Worm (Caenorhabditis elegans) whole organism, young adult: Measurements from ENCODE around the gene ugt-33.

Source experiments
- B0035.1 ChIP-seq: sonication (generic microtip); optimal IDR thresholded peaks from 2 replicates; lab custom pipeline; 2016; ENCODE audit warnings: missing genetic modification characterization, mild to moderate bottlenecking, missing compliant biosample characterization, missing genotype, missing genetic modification reagents
- B0261.1 ChIP-seq: sonication (generic microtip); optimal IDR thresholded peaks from 2 replicates; lab custom pipeline; 2016; ENCODE audit warnings: mild to moderate bottlenecking, missing genetic modification characterization, moderate library complexity, missing compliant biosample characterization
- B0336.3 ChIP-seq: fragments of 200-800 bp; sonication (Bioruptor generic); IDR thresholded peaks from 2 replicates; pipeline ENCODE4 v1.3.6; 2022; ENCODE audit warnings: missing genetic modification characterization, missing compliant biosample characterization
- C06A6.2 ChIP-seq: fragments of 200-800 bp; sonication (Bioruptor generic); conservative IDR thresholded peaks from 2 replicates; pipeline ENCODE4 v1.3.6; 2022; ENCODE audit warnings: missing genetic modification characterization, missing compliant biosample characterization
- D2030.7 ChIP-seq: fragments of 200-800 bp; sonication (Bioruptor generic); IDR thresholded peaks from 2 replicates; pipeline ENCODE4 v1.3.6; 2022; ENCODE audit warnings: missing genetic modification reagents, missing genetic modification characterization, missing compliant biosample characterization
- F10E7.11 ChIP-seq: sonication (generic microtip); optimal IDR thresholded peaks from 2 replicates; lab custom pipeline; 2017; ENCODE audit warnings: mild to moderate bottlenecking, missing genetic modification characterization, moderate library complexity, missing compliant biosample characterization
- F22D6.2 ChIP-seq: sonication (generic microtip); optimal IDR thresholded peaks from 2 replicates; lab custom pipeline; 2016; ENCODE audit warnings: mild to moderate bottlenecking, missing genetic modification characterization, missing compliant biosample characterization
- F37B4.10 ChIP-seq: fragments of 200-800 bp; sonication (Bioruptor generic); IDR thresholded peaks from 2 replicates; pipeline ENCODE4 v1.3.6; 2022; ENCODE audit warnings: missing genetic modification characterization, missing compliant biosample characterization
- F49E8.2 ChIP-seq: sonication (generic microtip); optimal IDR thresholded peaks from 3 replicates; lab custom pipeline; 2017; ENCODE audit warnings: missing genetic modification characterization, mild to moderate bottlenecking, missing compliant biosample characterization, antibody characterized with exemption, moderate library complexity; ENCODE audit not compliant: insufficient read depth
- F57C9.4 ChIP-seq: sonication (generic microtip); optimal IDR thresholded peaks from 2 replicates; lab custom pipeline; 2017; ENCODE audit warnings: mild to moderate bottlenecking, missing genetic modification characterization, missing compliant biosample characterization
- Y56A3A.18 ChIP-seq: fragments of 200-800 bp; sonication (Bioruptor generic); IDR thresholded peaks from 2 replicates; pipeline ENCODE4 v1.3.6; 2022; ENCODE audit warnings: missing genetic modification reagents, missing genetic modification characterization, missing compliant biosample characterization
- akir-1 ChIP-seq: fragments of 200-800 bp; sonication (Bioruptor generic); optimal IDR thresholded peaks from 2 replicates; lab custom pipeline; 2018; ENCODE audit warnings: mild to moderate bottlenecking, missing genetic modification characterization, moderate library complexity, missing compliant biosample characterization
- aptf-3 ChIP-seq: fragments of 200-800 bp; sonication (Bioruptor generic); IDR thresholded peaks from 2 replicates; pipeline ENCODE4 v1.3.6; 2022; ENCODE audit warnings: missing genetic modification characterization, missing compliant biosample characterization
- atf-7 ChIP-seq: sonication (generic microtip); optimal IDR thresholded peaks from 2 replicates; lab custom pipeline; 2017; ENCODE audit warnings: mild to moderate bottlenecking, missing genetic modification characterization, missing compliant biosample characterization
- athp-1 ChIP-seq: sonication (generic microtip); optimal IDR thresholded peaks from 2 replicates; lab custom pipeline; 2017; ENCODE audit warnings: mild to moderate bottlenecking, missing genetic modification characterization, missing compliant biosample characterization
- attf-3 ChIP-seq: fragments of 200-800 bp; sonication (Bioruptor generic); conservative IDR thresholded peaks from 2 replicates; pipeline ENCODE4 v1.3.6; 2022; ENCODE audit warnings: missing genetic modification reagents, missing genetic modification characterization, missing compliant biosample characterization
- bed-2 ChIP-seq: fragments of 200-800 bp; sonication (Bioruptor generic); IDR thresholded peaks from 2 replicates; pipeline ENCODE4 v1.3.6; 2022; ENCODE audit warnings: missing genetic modification reagents, missing genetic modification characterization, missing compliant biosample characterization
- ceh-27 ChIP-seq: fragments of 200-800 bp; sonication (Bioruptor generic); optimal IDR thresholded peaks from 2 replicates; lab custom pipeline; 2018; ENCODE audit warnings: mild to moderate bottlenecking, missing genetic modification characterization, moderate library complexity, missing compliant biosample characterization
- ceh-79 ChIP-seq: sonication (generic microtip); optimal IDR thresholded peaks from 2 replicates; lab custom pipeline; 2017; ENCODE audit warnings: mild to moderate bottlenecking, missing genetic modification characterization, missing compliant biosample characterization
- ceh-91 ChIP-seq: fragments of 200-800 bp; sonication (Bioruptor generic); IDR thresholded peaks from 2 replicates; pipeline ENCODE4 v1.3.6; 2022; ENCODE audit warnings: missing genetic modification reagents, missing genetic modification characterization, missing compliant biosample characterization
- dox-1 ChIP-seq: fragments of 200-800 bp; sonication (Bioruptor generic); IDR thresholded peaks from 2 replicates; pipeline ENCODE4 v1.3.6; 2022; ENCODE audit warnings: missing genetic modification reagents, missing genetic modification characterization, missing compliant biosample characterization
- egl-18 ChIP-seq: fragments of 200-800 bp; sonication (Bioruptor generic); IDR thresholded peaks from 2 replicates; pipeline ENCODE4 v1.3.6; 2022; ENCODE audit warnings: missing genetic modification reagents, missing genetic modification characterization, missing compliant biosample characterization
- hlh-26 ChIP-seq: fragments of 200-800 bp; sonication (Bioruptor generic); conservative IDR thresholded peaks from 2 replicates; pipeline ENCODE4 v1.3.6; 2022; ENCODE audit warnings: missing genetic modification reagents, missing genetic modification characterization, missing compliant biosample characterization
- hsf-1 ChIP-seq: fragments of 200-800 bp; sonication (Bioruptor generic); IDR thresholded peaks from 2 replicates; pipeline ENCODE4 v1.3.6; 2022; ENCODE audit warnings: missing genetic modification reagents, missing genetic modification characterization, missing compliant biosample characterization
- lag-1 ChIP-seq: fragments of 200-800 bp; sonication (Bioruptor generic); IDR thresholded peaks from 2 replicates; pipeline ENCODE4 v1.3.6; 2022; ENCODE audit warnings: missing genetic modification reagents, missing genetic modification characterization, missing compliant biosample characterization
- lir-1 ChIP-seq: fragments of 200-800 bp; sonication (Bioruptor generic); conservative IDR thresholded peaks from 2 replicates; pipeline ENCODE4 v1.3.6; 2022; ENCODE audit warnings: missing genetic modification reagents, missing genetic modification characterization, missing compliant biosample characterization
- madf-10 ChIP-seq: sonication (generic microtip); optimal IDR thresholded peaks from 2 replicates; lab custom pipeline; 2016; ENCODE audit warnings: mild to moderate bottlenecking, missing genetic modification characterization, missing compliant biosample characterization
- madf-3 ChIP-seq: fragments of 200-800 bp; sonication (Bioruptor generic); IDR thresholded peaks from 2 replicates; pipeline ENCODE4 v1.3.6; 2022; ENCODE audit warnings: missing genetic modification reagents, missing genetic modification characterization, missing compliant biosample characterization
- mcd-1 ChIP-seq: fragments of 200-800 bp; sonication (Bioruptor generic); IDR thresholded peaks from 2 replicates; pipeline ENCODE4 v1.3.6; 2022; ENCODE audit warnings: missing genetic modification reagents, missing genetic modification characterization, missing compliant biosample characterization
- mel-28 ChIP-seq: sonication (generic microtip); optimal IDR thresholded peaks from 2 replicates; lab custom pipeline; 2016; ENCODE audit warnings: borderline replicate concordance, mild to moderate bottlenecking, missing genetic modification characterization, missing compliant biosample characterization
- mes-4 ChIP-seq: sonication (generic microtip); optimal IDR thresholded peaks from 2 replicates; lab custom pipeline; 2016; ENCODE audit warnings: missing genotype, missing genetic modification characterization, missing compliant biosample characterization
- mxl-1 ChIP-seq: sonication (generic microtip); optimal IDR thresholded peaks from 2 replicates; lab custom pipeline; 2016; ENCODE audit warnings: missing genetic modification characterization, missing compliant biosample characterization
- nfyb-1 ChIP-seq: fragments of 200-800 bp; sonication (Bioruptor generic); IDR thresholded peaks from 2 replicates; pipeline ENCODE4 v1.3.6; 2022; ENCODE audit warnings: missing genetic modification reagents, missing genetic modification characterization, missing compliant biosample characterization
- nhr-80 ChIP-seq: sonication (generic microtip); optimal IDR thresholded peaks from 2 replicates; lab custom pipeline; 2016; ENCODE audit warnings: missing genetic modification characterization, missing compliant biosample characterization
- pbrm-1 ChIP-seq: fragments of 200-800 bp; sonication (Bioruptor generic); IDR thresholded peaks from 2 replicates; pipeline ENCODE4 v1.3.6; 2022; ENCODE audit warnings: missing genetic modification reagents, missing genetic modification characterization, missing compliant biosample characterization
- repo-1 ChIP-seq: sonication (generic microtip); optimal IDR thresholded peaks from 2 replicates; lab custom pipeline; 2017; ENCODE audit warnings: mild to moderate bottlenecking, missing genetic modification characterization, missing compliant biosample characterization
- rpc-1 ChIP-seq, 2 experiments: fragments of 150-350 bp in 1 of 2; sonication (generic microtip) in 1 of 2; optimal IDR thresholded peaks; 2 replicates each; lab custom pipeline; 2014 to 2018; ENCODE audit warnings: missing biosample characterization in 1 of 2, missing genetic modification characterization in 1 of 2, missing genetic modification reagents in 1 of 2, missing genotype in 1 of 2
- snpc-1.1 ChIP-seq: sonication (generic microtip); optimal IDR thresholded peaks from 2 replicates; lab custom pipeline; 2017; ENCODE audit warnings: missing genetic modification characterization, mild to moderate bottlenecking, missing compliant biosample characterization, antibody characterized with exemption, moderate library complexity, missing genotype, missing genetic modification reagents; ENCODE audit not compliant: insufficient read depth
- snpc-3.4 ChIP-seq: sonication (generic microtip); optimal IDR thresholded peaks from 2 replicates; lab custom pipeline; 2017; ENCODE audit warnings: missing genetic modification characterization, mild to moderate bottlenecking, missing compliant biosample characterization, antibody characterized with exemption, moderate library complexity, missing genotype, missing genetic modification reagents
- snpc-4 ChIP-seq, 5 experiments: fragments of 150-350 bp in 1 of 5; sonication (generic microtip) in 4 of 5; optimal IDR thresholded peaks; 2 replicates each; lab custom pipeline; 2014 to 2018; ENCODE audit warnings: missing genetic modification characterization in 5 of 5, missing biosample characterization in 3 of 5, antibody characterized with exemption in 2 of 5, mild to moderate bottlenecking in 2 of 5, missing compliant biosample characterization in 2 of 5, missing genotype in 2 of 5, moderate library complexity in 2 of 5, missing genetic modification reagents in 1 of 5
- tbp1 ChIP-seq: fragments of 200-800 bp; sonication (Bioruptor generic); optimal IDR thresholded peaks from 2 replicates; lab custom pipeline; 2018; ENCODE audit warnings: mild to moderate bottlenecking, missing genetic modification characterization, missing compliant biosample characterization
- tlf-1 ChIP-seq: fragments of 200-800 bp; sonication (Bioruptor generic); optimal IDR thresholded peaks from 2 replicates; lab custom pipeline; 2018; ENCODE audit warnings: mild to moderate bottlenecking, missing genetic modification characterization, missing compliant biosample characterization
- unc-62 ChIP-seq: fragments of 150-350 bp; optimal IDR thresholded peaks from 2 replicates; lab custom pipeline; 2014; ENCODE audit warnings: missing biosample characterization, missing genetic modification reagents, missing genetic modification characterization
- xnd-1 ChIP-seq: sonication (generic microtip); optimal IDR thresholded peaks from 2 replicates; lab custom pipeline; 2016; ENCODE audit warnings: missing genotype, missing genetic modification reagents, missing genetic modification characterization, missing compliant biosample characterization
- zim-3 ChIP-seq: sonication (generic microtip); optimal IDR thresholded peaks from 2 replicates; lab custom pipeline; 2017; ENCODE audit warnings: mild to moderate bottlenecking, missing genetic modification characterization, moderate library complexity, missing compliant biosample characterization
- ztf-18 ChIP-seq: sonication (generic microtip); optimal IDR thresholded peaks from 2 replicates; lab custom pipeline; 2016; ENCODE audit warnings: missing genotype, mild to moderate bottlenecking, missing genetic modification characterization, missing compliant biosample characterization
- ztf-3 ChIP-seq: fragments of 200-800 bp; sonication (Bioruptor generic); optimal IDR thresholded peaks from 2 replicates; lab custom pipeline; 2018; ENCODE audit warnings: mild to moderate bottlenecking, missing genetic modification characterization, missing compliant biosample characterization
- ztf-6 ChIP-seq: fragments of 200-800 bp; sonication (Bioruptor generic); IDR thresholded peaks from 2 replicates; pipeline ENCODE4 v1.3.6; 2022; ENCODE audit warnings: missing genetic modification reagents, missing genetic modification characterization, missing compliant biosample characterization

Gene ugt-33

ce11 chrV:10525902-10526301, 32.7 kb downstream of the ugt-33 start, which contains the start of the genes C35A5.8 and hda-11 (continued):
- TF ChIP-seq Y56A3A.18 (GFP tag; lab: Robert Waterston, UW): no peak
- TF ChIP-seq unc-62 (GFP tag; lab: Kevin White, UChicago): no peak
- peak; percentile 85 for TF ChIP-seq ceh-27 (GFP tag; lab: Kevin White, UChicago)
- TF ChIP-seq mcd-1 (GFP tag; lab: Robert Waterston, UW): peak; percentile 63
- no peak for TF ChIP-seq C06A6.2 (GFP tag; lab: Robert Waterston, UW)
- TF ChIP-seq nhr-80 (tag; lab: Kevin White, UChicago): peak; percentile 36
- TF ChIP-seq hlh-26 (GFP tag; lab: Robert Waterston, UW): no peak
- no peak for TF ChIP-seq athp-1 (tag; lab: Kevin White, UChicago)
- TF ChIP-seq hsf-1 (GFP tag; lab: Robert Waterston, UW): no peak
- peak; percentile 59 for TF ChIP-seq ztf-18 (tag; lab: Kevin White, UChicago)
- peak; percentile 57 for TF ChIP-seq zim-3 (tag; lab: Kevin White, UChicago)
- peak; percentile 82 for TF ChIP-seq dox-1
- no peak for TF ChIP-seq B0336.3 (GFP tag; lab: Robert Waterston, UW)
- no peak for TF ChIP-seq aptf-3 (GFP tag; lab: Robert Waterston, UW)
- TF ChIP-seq snpc-4 (GFP tag; optimal IDR thresholded peaks at IDR 0.05; lab: Kevin White, UChicago): peak; percentile 43
- TF ChIP-seq snpc-4 (tag; optimal IDR thresholded peaks at IDR 0.05; lab: Kevin White, UChicago): peak in 2 of 4 experiments; percentile 37 to 57
- peak; percentile 54; the same call in 1 of the 2 replicates for TF ChIP-seq bed-2 (GFP tag; lab: Robert Waterston, UW)
- no peak for TF ChIP-seq mes-4
- peak; percentile 10 for TF ChIP-seq tlf-1
- TF ChIP-seq B0261.1: no peak
- TF ChIP-seq pbrm-1 (GFP tag; lab: Robert Waterston, UW): 0 out of 2 replicates have a peak, but pooled peaks have one; percentile 22
- no peak for TF ChIP-seq lag-1 (GFP tag; lab: Robert Waterston, UW)
- no peak for TF ChIP-seq snpc-1.1
- no peak for TF ChIP-seq mxl-1
- peak; percentile 36 for TF ChIP-seq atf-7
- peak; percentile 11; the same call in 1 of the 2 replicates for TF ChIP-seq ceh-91
- TF ChIP-seq madf-3: peak; percentile 76; the same call in 1 of the 2 replicates
- peak; percentile 75 for TF ChIP-seq lir-1 (GFP tag; lab: Robert Waterston, UW)
- no peak for TF ChIP-seq ztf-6 (GFP tag; lab: Robert Waterston, UW)
- TF ChIP-seq F10E7.11 (tag; lab: Kevin White, UChicago): no peak
- no peak for TF ChIP-seq nfyb-1 (GFP tag; lab: Robert Waterston, UW)
- no peak for TF ChIP-seq repo-1 (tag; lab: Kevin White, UChicago)
- TF ChIP-seq ztf-3 (GFP tag; lab: Kevin White, UChicago): no peak
- TF ChIP-seq F49E8.2: no peak
- TF ChIP-seq F37B4.10 (GFP tag; lab: Robert Waterston, UW): no peak
- TF ChIP-seq attf-3 (GFP tag; lab: Robert Waterston, UW): no peak
- no peak for TF ChIP-seq akir-1 (GFP tag; lab: Kevin White, UChicago)
- peak; percentile 67 for TF ChIP-seq D2030.7 (GFP tag; lab: Robert Waterston, UW)
- peak; percentile 60 for TF ChIP-seq ceh-79 (tag; lab: Kevin White, UChicago)
- TF ChIP-seq mel-28: no peak
- no peak for TF ChIP-seq egl-18 (GFP tag; lab: Robert Waterston, UW)
- TF ChIP-seq xnd-1 (tag; lab: Kevin White, UChicago): no peak
- no peak for TF ChIP-seq B0035.1 (tag; lab: Kevin White, UChicago)
- peak; percentile 57 for TF ChIP-seq F22D6.2 (tag; lab: Kevin White, UChicago)
- no peak for TF ChIP-seq snpc-3.4 (tag; lab: Kevin White, UChicago)
- no peak for TF ChIP-seq F57C9.4 (tag; lab: Kevin White, UChicago)
- no peak for TF ChIP-seq rpc-1 (optimal IDR thresholded peaks at IDR 0.05; lab: Kevin White, UChicago)
- TF ChIP-seq rpc-1 (tag; optimal IDR thresholded peaks at IDR 0.05; lab: Kevin White, UChicago): no peak
- no peak for TF ChIP-seq tbp1 (GFP tag; lab: Kevin White, UChicago)
- TF ChIP-seq madf-10 (tag; lab: Kevin White, UChicago): no peak
